Worm (Caenorhabditis elegans): ENCODE results near the gene rfl-1.

Gene rfl-1

DNA sequence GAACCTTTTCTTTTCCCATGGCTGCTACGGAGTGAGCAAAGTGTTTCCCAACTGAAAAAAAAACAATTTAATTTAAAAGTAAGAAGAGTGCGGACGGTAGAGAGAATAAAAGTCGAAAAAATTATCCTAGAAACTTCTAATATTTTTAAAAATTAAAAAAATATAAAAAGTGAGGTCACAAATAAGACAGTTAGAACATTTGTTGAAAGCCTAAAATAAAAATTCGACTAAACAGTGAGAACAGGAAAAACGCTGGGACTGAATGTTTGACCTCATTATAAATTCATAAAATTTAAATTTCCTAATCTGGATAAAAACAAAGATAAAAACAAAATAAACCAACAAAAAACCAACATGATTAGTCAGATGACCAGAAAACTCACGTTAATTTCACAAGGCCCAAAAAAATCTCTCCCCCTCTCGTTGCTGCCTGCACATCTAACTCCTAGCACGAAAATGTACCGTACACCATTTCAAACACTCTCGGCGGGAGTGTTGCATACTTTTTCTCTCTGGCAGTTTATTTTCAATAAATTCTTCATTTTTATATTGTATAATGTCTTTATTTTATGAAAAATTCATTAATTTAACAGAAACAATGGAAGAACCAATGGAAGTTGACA lies 49.2 kb upstream of the rfl-1 start, which contains the start of the genes eef-1A.1 and rfc-4 (continued):
- TF ChIP-seq zag-1 (tag; optimal IDR thresholded peaks at IDR 0.05), result peak; percentile 81
- peak; percentile 0 for TF ChIP-seq C34B4.2 (tag; optimal IDR thresholded peaks at IDR 0.05)
- peak; percentile 96 to 98 (median 97) for TF ChIP-seq dpl-1 (GFP tag; optimal IDR thresholded peaks at IDR 0.05)
- peak; percentile 99 for TF ChIP-seq mep-1 (tag; optimal IDR thresholded peaks at IDR 0.05)

ce11 chrIII:6973682-6974081 lies 47.3 kb upstream of the rfl-1 start, which contains the start of gene F31E3.2:
F31E3.2 (plus strand) TSS chrIII:6973982.
- no peak for TF ChIP-seq tlp-1 (tag; optimal IDR thresholded peaks at IDR 0.05)
- TF ChIP-seq rnt-1 (tag; optimal IDR thresholded peaks at IDR 0.05), result no peak
- no peak for TF ChIP-seq fkh-8 (tag; optimal IDR thresholded peaks at IDR 0.05)
- no peak for TF ChIP-seq unc-98 (GFP tag; IDR thresholded peaks at IDR 0.05)
- peak in 1 of 2 experiments; percentile 9 for TF ChIP-seq lsy-2 (tag; optimal IDR thresholded peaks at IDR 0.05)

DNA sequence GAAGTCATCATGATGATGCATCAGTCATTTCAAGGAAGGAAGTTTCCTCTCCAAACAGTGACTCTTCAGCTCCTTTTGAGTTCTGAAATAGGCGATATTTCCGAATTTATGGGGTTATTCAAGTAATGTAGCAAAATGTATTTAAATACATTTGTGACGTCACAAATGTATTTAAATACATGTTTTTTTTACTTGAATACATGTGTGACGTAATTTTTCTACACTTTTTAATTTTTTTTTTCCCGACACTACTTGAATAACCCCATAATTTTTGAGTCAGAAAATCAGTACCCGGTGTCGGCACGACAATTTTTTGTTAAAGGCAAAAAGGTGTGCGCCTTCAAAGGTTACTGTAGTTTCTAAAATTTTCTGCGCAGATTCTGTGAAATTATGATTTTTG lies 46.1 kb upstream of the rfl-1 start:
- no peak for TF ChIP-seq isw-1 (GFP tag; IDR thresholded peaks at IDR 0.05)
- TF ChIP-seq egl-27 (tag; optimal IDR thresholded peaks at IDR 0.05), result no peak
- TF ChIP-seq nhr-84 (tag; optimal IDR thresholded peaks at IDR 0.05), result no peak
- TF ChIP-seq tbx-2 (tag; optimal IDR thresholded peaks at IDR 0.05), result no peak
- no peak for TF ChIP-seq unc-86 (tag; optimal IDR thresholded peaks at IDR 0.05)
- no peak for TF ChIP-seq lin-35 (GFP tag; optimal IDR thresholded peaks at IDR 0.05)
- no peak for TF ChIP-seq lin-14 (GFP tag; optimal IDR thresholded peaks at IDR 0.05)
- no peak for TF ChIP-seq lin-39 (tag; optimal IDR thresholded peaks at IDR 0.05)
- no peak for TF ChIP-seq nhr-90 (tag; optimal IDR thresholded peaks at IDR 0.05; ENCODE audit: poor library complexity)
- no peak for TF ChIP-seq nhr-237 (tag; optimal IDR thresholded peaks at IDR 0.05)
- no peak for TF ChIP-seq grh-1 (GFP tag; IDR thresholded peaks at IDR 0.05)
- TF ChIP-seq dpl-1 (GFP tag; optimal IDR thresholded peaks at IDR 0.05), result no peak
- TF ChIP-seq nhr-12 (tag; optimal IDR thresholded peaks at IDR 0.05), result no peak
- no peak for TF ChIP-seq ceh-88 (GFP tag; IDR thresholded peaks at IDR 0.05)
- no peak for TF ChIP-seq lsy-2 (tag; optimal IDR thresholded peaks at IDR 0.05)
- no peak for TF ChIP-seq alr-1 (tag; optimal IDR thresholded peaks at IDR 0.05; ENCODE audit: borderline replicate concordance)
- TF ChIP-seq elt-3 (tag; optimal IDR thresholded peaks at IDR 0.05), result no peak
- TF ChIP-seq aha-1 (tag; optimal IDR thresholded peaks at IDR 0.05), result no peak
- no peak for TF ChIP-seq ztf-4 (tag; optimal IDR thresholded peaks at IDR 0.05)

ce11 chrIII:6978875-6979274 lies 42.1 kb upstream of the rfl-1 start:
- peak; percentile 47 for TF ChIP-seq ztf-4 (tag; optimal IDR thresholded peaks at IDR 0.05)
- no peak for TF ChIP-seq zip-4 (GFP tag; optimal IDR thresholded peaks at IDR 0.05)
- TF ChIP-seq F16B12.6 (tag; optimal IDR thresholded peaks at IDR 0.05), result no peak
- TF ChIP-seq dsc-1 (tag; optimal IDR thresholded peaks at IDR 0.05), result peak; percentile 78
- TF ChIP-seq lin-14 (GFP tag; optimal IDR thresholded peaks at IDR 0.05), result peak; percentile 91
- no peak for TF ChIP-seq lin-39 (tag; optimal IDR thresholded peaks at IDR 0.05)
- TF ChIP-seq dpl-1 (GFP tag; optimal IDR thresholded peaks at IDR 0.05), result peak; percentile 55 to 58 (median 55)
- no peak for TF ChIP-seq elt-2 (tag; optimal IDR thresholded peaks at IDR 0.05)
- peak; percentile 79 for TF ChIP-seq tbx-2 (tag; optimal IDR thresholded peaks at IDR 0.05)
- peak; percentile 43 to 72 for TF ChIP-seq lin-35 (GFP tag; optimal IDR thresholded peaks at IDR 0.05)
- no peak for TF ChIP-seq lin-15B (tag; optimal IDR thresholded peaks at IDR 0.05)
- peak; percentile 92 for TF ChIP-seq blmp-1 (tag; optimal IDR thresholded peaks at IDR 0.05)
- TF ChIP-seq nhr-237 (tag; optimal IDR thresholded peaks at IDR 0.05), result no peak
- no peak for TF ChIP-seq hpl-2 (GFP tag; optimal IDR thresholded peaks at IDR 0.05)
- peak; percentile 20 for TF ChIP-seq xbp-1 (tag; optimal IDR thresholded peaks at IDR 0.05)
- TF ChIP-seq nhr-20 (tag; optimal IDR thresholded peaks at IDR 0.05), result peak; percentile 71
- no peak for TF ChIP-seq ceh-8 (GFP tag; optimal IDR thresholded peaks at IDR 0.05)
- TF ChIP-seq ztf-11 (tag; optimal IDR thresholded peaks at IDR 0.05), result peak in 1 of 2 experiments; percentile 58
- no peak for TF ChIP-seq fkh-10 (GFP tag; optimal IDR thresholded peaks at IDR 0.05)
- no peak for TF ChIP-seq unc-30 (tag; optimal IDR thresholded peaks at IDR 0.05)
- peak in 2 of 6 experiments; percentile 17 to 65 for TF ChIP-seq elt-3 (tag; optimal IDR thresholded peaks at IDR 0.05)
- TF ChIP-seq nhr-71 (tag; optimal IDR thresholded peaks at IDR 0.05), result peak; percentile 80
- no peak for TF ChIP-seq efl-3 (GFP tag; optimal IDR thresholded peaks at IDR 0.05)
- no peak for TF ChIP-seq zag-1 (tag; optimal IDR thresholded peaks at IDR 0.05)
- no peak for TF ChIP-seq ets-5 (GFP tag; IDR thresholded peaks at IDR 0.05)
- peak; percentile 96 for TF ChIP-seq C04F5.9 (tag; optimal IDR thresholded peaks at IDR 0.05)
- TF ChIP-seq egl-27 (tag; optimal IDR thresholded peaks at IDR 0.05), result peak in 1 of 2 experiments; percentile 0
- peak; percentile 78 for TF ChIP-seq C16A3.4 (tag; optimal IDR thresholded peaks at IDR 0.05)
- TF ChIP-seq nhr-47 (tag; optimal IDR thresholded peaks at IDR 0.05), result peak; percentile 49
